Fruit fly (Drosophila melanogaster): ENCODE results near the gene CG15160.
A peak's percentile ranks its signal among the peaks of the same experiment; 100 is the strongest.

The CG15160 gene

DNA sequence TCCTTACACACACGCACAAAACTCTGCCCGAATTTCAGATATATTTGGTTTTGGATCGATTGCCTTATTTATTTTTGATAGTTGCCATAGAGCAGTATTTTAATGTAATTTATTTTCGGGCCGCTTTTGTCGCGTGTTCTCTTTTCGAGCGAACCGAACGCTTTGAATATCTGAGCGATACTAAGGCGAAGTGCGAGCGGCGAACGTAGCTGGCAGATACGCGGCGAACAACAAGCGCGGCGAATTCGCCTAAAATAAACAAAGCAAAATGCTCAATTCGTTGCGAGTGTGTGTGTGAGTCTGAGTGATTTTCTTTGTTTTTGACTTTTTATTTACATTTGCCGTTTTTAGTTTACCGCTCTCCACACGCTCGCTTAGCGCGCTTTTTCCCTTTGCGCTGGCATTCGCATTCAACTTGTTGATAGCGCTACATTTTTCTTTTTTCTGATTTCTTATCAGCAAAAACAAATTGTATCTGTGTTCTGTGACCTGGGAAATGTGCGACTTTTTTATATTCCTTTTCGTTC lies 27.6 kb upstream of the CG15160 start (continued):
- TF ChIP-seq CG16779 (tag; optimal IDR thresholded peaks at IDR 0.05) (peak; percentile 83), spab (GFP tag; optimal IDR thresholded peaks at IDR 0.05) (peak; percentile 61), dac (GFP tag; optimal IDR thresholded peaks at IDR 0.05) (no peak), Smox (GFP tag; optimal IDR thresholded peaks at IDR 0.05) (no peak), salr (GFP tag; optimal IDR thresholded peaks at IDR 0.05) (no peak), Eip78C (GFP tag) (peak; percentile 71), Gug (GFP tag; IDR thresholded peaks at IDR 0.05) (no peak), ss (GFP tag; optimal IDR thresholded peaks at IDR 0.05) (peak; percentile 65 to 76), vri (GFP tag; optimal IDR thresholded peaks at IDR 0.05) (peak; percentile 60), Eip93F (GFP tag; optimal IDR thresholded peaks at IDR 0.05) (no peak), Sox102F (GFP tag; optimal IDR thresholded peaks at IDR 0.05) (peak; percentile 26), cyc (GFP tag; optimal IDR thresholded peaks at IDR 0.05) (no peak), CG1621 (tag; optimal IDR thresholded peaks at IDR 0.05) (peak; percentile 59), CG6792 (GFP tag; optimal IDR thresholded peaks at IDR 0.05) (peak; percentile 12), Eip75B (GFP tag; optimal IDR thresholded peaks at IDR 0.05) (peak; percentile 24), acj6 (GFP tag; optimal IDR thresholded peaks at IDR 0.05) (no peak), dsx (GFP tag; optimal IDR thresholded peaks at IDR 0.05; ENCODE audit: poor library complexity, severe bottlenecking) (peak; percentile 15), CG6854 (GFP tag; optimal IDR thresholded peaks at IDR 0.05) (peak; percentile 79), CG9139 (GFP tag; optimal IDR thresholded peaks at IDR 0.05) (peak; percentile 35), CG15336 (GFP tag; IDR thresholded peaks at IDR 0.05) (peak; percentile 80), fkh (GFP tag; optimal IDR thresholded peaks at IDR 0.05) (peak; percentile 87), OdsH (GFP tag; optimal IDR thresholded peaks at IDR 0.05) (no peak), fd85E (GFP tag; optimal IDR thresholded peaks at IDR 0.05) (no peak), esn (GFP tag; optimal IDR thresholded peaks at IDR 0.05) (no peak), CG34406 (GFP tag; optimal IDR thresholded peaks at IDR 0.05) (no peak), Sox14 (GFP tag; optimal IDR thresholded peaks at IDR 0.05) (peak; percentile 66), CG7368 (GFP tag; optimal IDR thresholded peaks at IDR 0.05) (peak; percentile 29), CG6808 (GFP tag; optimal IDR thresholded peaks at IDR 0.05) (peak; percentile 84), CG6163 (GFP tag; IDR thresholded peaks at IDR 0.05) (peak; percentile 85; the same call in 2 of the 3 replicates), Hr4 (GFP tag; optimal IDR thresholded peaks at IDR 0.05) (no peak), lz (GFP tag; optimal IDR thresholded peaks at IDR 0.05) (no peak), CG8319 (GFP tag; optimal IDR thresholded peaks at IDR 0.05) (no peak), pdm3 (GFP tag; optimal IDR thresholded peaks at IDR 0.05) (no peak), CG32006 (GFP tag; optimal IDR thresholded peaks at IDR 0.05) (no peak), CG6276 (GFP tag; optimal IDR thresholded peaks at IDR 0.05) (peak; percentile 82), CG10631 (GFP tag; optimal IDR thresholded peaks at IDR 0.05) (no peak), achi (GFP tag; optimal IDR thresholded peaks at IDR 0.05) (peak; percentile 4), CG31627 (GFP tag; optimal IDR thresholded peaks at IDR 0.05) (no peak), Hr39 (GFP tag; optimal IDR thresholded peaks at IDR 0.05) (no peak)

DNA sequence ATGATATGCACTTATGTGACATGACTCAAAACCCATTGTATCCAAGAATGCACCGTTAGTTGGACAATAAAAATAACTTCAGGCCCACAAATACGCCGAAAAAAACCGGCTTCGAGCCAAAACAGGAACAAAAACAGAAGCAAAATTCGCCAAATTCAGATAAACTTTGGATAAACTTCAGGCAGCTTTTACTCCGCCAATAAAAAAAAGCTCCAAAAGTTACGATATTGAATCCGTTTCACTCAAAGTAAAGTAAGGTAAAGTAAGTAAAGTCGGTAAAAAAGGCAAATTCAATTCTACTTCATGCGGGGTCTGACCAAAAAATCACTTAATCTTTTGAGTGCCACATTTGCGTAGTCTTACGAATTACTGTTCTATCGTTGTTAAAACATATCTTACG lies 26.7 kb upstream of the CG15160 start:
- no peak for TF ChIP-seq Sox102F (GFP tag; optimal IDR thresholded peaks at IDR 0.05)
- no peak for TF ChIP-seq CG31627 (GFP tag; optimal IDR thresholded peaks at IDR 0.05)
- TF ChIP-seq CG8632 (GFP tag; optimal IDR thresholded peaks at IDR 0.05): no peak
- no peak for TF ChIP-seq Hr39 (GFP tag; optimal IDR thresholded peaks at IDR 0.05)
- no peak for TF ChIP-seq OdsH (GFP tag; optimal IDR thresholded peaks at IDR 0.05)
- TF ChIP-seq CG10669 (GFP tag; optimal IDR thresholded peaks at IDR 0.05): no peak
- no peak for TF ChIP-seq lz (GFP tag; optimal IDR thresholded peaks at IDR 0.05)
- TF ChIP-seq net (GFP tag; optimal IDR thresholded peaks at IDR 0.05): no peak
- no peak for TF ChIP-seq CG32006 (GFP tag; optimal IDR thresholded peaks at IDR 0.05)
- no peak for TF ChIP-seq dac (GFP tag; optimal IDR thresholded peaks at IDR 0.05)
- no peak for TF ChIP-seq Gug (GFP tag; IDR thresholded peaks at IDR 0.05)
- no peak for TF ChIP-seq ss (GFP tag; optimal IDR thresholded peaks at IDR 0.05)
- no peak for TF ChIP-seq fd85E (GFP tag; optimal IDR thresholded peaks at IDR 0.05)
- no peak for TF ChIP-seq spab (GFP tag; optimal IDR thresholded peaks at IDR 0.05)
- no peak for TF ChIP-seq eg (GFP tag; IDR thresholded peaks at IDR 0.05)
- TF ChIP-seq CG3032 (tag; optimal IDR thresholded peaks at IDR 0.05): no peak
